Worm (Caenorhabditis elegans) whole organism, L4/young adult: ENCODE measurements around the gene F42G2.2.

Source experiments
- W03F9.2 ChIP-seq: fragments of 150-350 bp; optimal IDR thresholded peaks from 2 replicates; lab custom pipeline; 2014; ENCODE audit warnings: missing biosample characterization, missing genetic modification characterization
- dao-5 ChIP-seq: sonication (generic microtip); optimal IDR thresholded peaks from 2 replicates; lab custom pipeline; 2016; ENCODE audit warnings: missing genotype, missing genetic modification characterization, moderate library complexity, missing compliant biosample characterization
- him-1 ChIP-seq: sonication (generic microtip); optimal IDR thresholded peaks from 2 replicates; lab custom pipeline; 2016; ENCODE audit warnings: missing genotype, missing genetic modification reagents, missing genetic modification characterization, missing compliant biosample characterization

- no peak for TF ChIP-seq dao-5 (tag; lab: Kevin White, UChicago)
- TF ChIP-seq him-1 (tag; lab: Kevin White, UChicago): no peak
- TF ChIP-seq W03F9.2: no peak
Measured at ce11 chrII:2455931-2456576, 34.0 kb downstream of the F42G2.2 start.
